Worm (Caenorhabditis elegans) whole organism, L2 larva: ENCODE data around the gene T10G3.1.

Source experiments
- C34F6.9 ChIP-seq: fragments of 150-350 bp; optimal IDR thresholded peaks from 2 replicates; lab custom pipeline; 2014; ENCODE audit warnings: missing biosample characterization, missing genetic modification characterization
- F13H6.1 ChIP-seq: sonication (generic microtip); optimal IDR thresholded peaks from 2 replicates; lab custom pipeline; 2016; ENCODE audit warnings: missing genetic modification characterization, missing compliant biosample characterization
- Y55F3AM.14 ChIP-seq: fragments of 200-800 bp; sonication (Bioruptor generic); optimal IDR thresholded peaks from 2 replicates; lab custom pipeline; 2018; ENCODE audit warnings: mild to moderate bottlenecking, missing genetic modification characterization, missing compliant biosample characterization
- ZK546.5 ChIP-seq: sonication (generic microtip); optimal IDR thresholded peaks from 2 replicates; lab custom pipeline; 2017; ENCODE audit warnings: missing biosample characterization, missing genetic modification characterization
- alr-1 ChIP-seq: fragments of 150-350 bp; optimal IDR thresholded peaks from 2 replicates; lab custom pipeline; 2014; ENCODE audit warnings: missing biosample characterization, missing genetic modification characterization
- aly-2 ChIP-seq: fragments of 150-350 bp; optimal IDR thresholded peaks from 2 replicates; lab custom pipeline; 2014; ENCODE audit warnings: missing biosample characterization, missing genetic modification characterization
- ama-1 ChIP-seq: fragments of 150-350 bp; optimal IDR thresholded peaks from 2 replicates; lab custom pipeline; 2018; ENCODE audit warnings: inconsistent platforms
- blmp-1 ChIP-seq: sonication (generic microtip); optimal IDR thresholded peaks from 2 replicates; lab custom pipeline; 2017; ENCODE audit warnings: missing genetic modification characterization, mild to moderate bottlenecking, missing compliant biosample characterization, antibody characterized with exemption, moderate library complexity; ENCODE audit not compliant: insufficient read depth
- ceh-16 ChIP-seq: fragments of 150-350 bp; optimal IDR thresholded peaks from 2 replicates; lab custom pipeline; 2014; ENCODE audit warnings: missing biosample characterization, missing genetic modification characterization
- crh-2 ChIP-seq: sonication (generic microtip); optimal IDR thresholded peaks from 2 replicates; lab custom pipeline; 2017; ENCODE audit warnings: missing biosample characterization, missing genetic modification characterization
- egl-27 ChIP-seq: sonication (generic microtip); optimal IDR thresholded peaks from 3 replicates; lab custom pipeline; 2017; ENCODE audit warnings: missing biosample characterization, missing genetic modification reagents, missing genetic modification characterization
- elt-1 ChIP-seq: fragments of 150-350 bp; optimal IDR thresholded peaks from 2 replicates; lab custom pipeline; 2014; ENCODE audit warnings: missing biosample characterization, missing genetic modification characterization
- fos-1 ChIP-seq: fragments of 150-350 bp; optimal IDR thresholded peaks from 2 replicates; lab custom pipeline; 2014; ENCODE audit warnings: missing biosample characterization, missing genetic modification characterization
- gmeb-1 ChIP-seq: fragments of 150-350 bp; optimal IDR thresholded peaks from 2 replicates; lab custom pipeline; 2014; ENCODE audit warnings: missing biosample characterization, missing genetic modification characterization
- lin-11 ChIP-seq: fragments of 150-350 bp; sonication (generic microtip); optimal IDR thresholded peaks from 2 replicates; lab custom pipeline; 2014; ENCODE audit warnings: missing biosample characterization, missing genetic modification characterization, inconsistent platforms, mixed read lengths
- lin-13 ChIP-seq: fragments of 150-350 bp; optimal IDR thresholded peaks from 2 replicates; lab custom pipeline; 2014; ENCODE audit warnings: missing biosample characterization, missing genetic modification reagents, missing genetic modification characterization
- lsy-2 ChIP-seq, 2 experiments: fragments of 150-350 bp in 1 of 2; sonication (generic microtip) in 1 of 2; optimal IDR thresholded peaks; 2 replicates each; lab custom pipeline; 2014 to 2017; ENCODE audit warnings: missing biosample characterization in 2 of 2, missing genetic modification characterization in 2 of 2
- mab-5 ChIP-seq: fragments of 150-350 bp; optimal IDR thresholded peaks from 2 replicates; lab custom pipeline; 2014; ENCODE audit warnings: missing biosample characterization, missing genetic modification characterization
- mdl-1 ChIP-seq, 2 experiments: fragments of 150-350 bp in 1 of 2; sonication (generic microtip) in 1 of 2; optimal IDR thresholded peaks; 2 replicates each; lab custom pipeline; 2017; ENCODE audit warnings: missing biosample characterization in 2 of 2, missing genetic modification characterization in 2 of 2
- nhr-10 ChIP-seq: sonication (generic microtip); optimal IDR thresholded peaks from 2 replicates; lab custom pipeline; 2017; ENCODE audit warnings: missing biosample characterization, missing genetic modification characterization
- nhr-12 ChIP-seq: fragments of 150-350 bp; optimal IDR thresholded peaks from 2 replicates; lab custom pipeline; 2014; ENCODE audit warnings: missing biosample characterization, missing genetic modification characterization
- nhr-129 ChIP-seq: fragments of 150-350 bp; optimal IDR thresholded peaks from 2 replicates; lab custom pipeline; 2014; ENCODE audit warnings: missing biosample characterization, missing genetic modification characterization
- nhr-21 ChIP-seq: fragments of 150-350 bp; optimal IDR thresholded peaks from 2 replicates; lab custom pipeline; 2014; ENCODE audit warnings: missing biosample characterization, missing genetic modification characterization
- nhr-23 ChIP-seq: fragments of 150-350 bp; optimal IDR thresholded peaks from 2 replicates; lab custom pipeline; 2014; ENCODE audit warnings: missing biosample characterization, missing genetic modification reagents, missing genetic modification characterization
- nhr-237 ChIP-seq: fragments of 150-350 bp; optimal IDR thresholded peaks from 2 replicates; lab custom pipeline; 2014; ENCODE audit warnings: missing biosample characterization, missing genetic modification characterization
- nhr-25 ChIP-seq: fragments of 150-350 bp; sonication (generic microtip); optimal IDR thresholded peaks from 3 replicates; lab custom pipeline; 2014; ENCODE audit warnings: missing biosample characterization, missing genetic modification characterization
- nhr-77 ChIP-seq: fragments of 150-350 bp; optimal IDR thresholded peaks from 2 replicates; lab custom pipeline; 2014; ENCODE audit warnings: missing biosample characterization, missing genetic modification characterization
- peb-1 ChIP-seq: fragments of 150-350 bp; optimal IDR thresholded peaks from 2 replicates; lab custom pipeline; 2014; ENCODE audit warnings: missing biosample characterization, missing genetic modification characterization
- sma-9 ChIP-seq, 2 experiments: fragments of 150-350 bp in 1 of 2; sonication (generic microtip) in 1 of 2; optimal IDR thresholded peaks; 2 replicates each; lab custom pipeline; 2014 to 2016; ENCODE audit warnings: missing genetic modification characterization in 2 of 2, mild to moderate bottlenecking in 1 of 2, missing biosample characterization in 1 of 2, missing compliant biosample characterization in 1 of 2, missing genetic modification reagents in 1 of 2, moderate library complexity in 1 of 2
- snpc-4 ChIP-seq: fragments of 150-350 bp; optimal IDR thresholded peaks from 2 replicates; lab custom pipeline; 2014; ENCODE audit warnings: missing biosample characterization, missing genetic modification characterization
- unc-39 ChIP-seq: fragments of 150-350 bp; optimal IDR thresholded peaks from 2 replicates; lab custom pipeline; 2014; ENCODE audit warnings: missing biosample characterization, missing genetic modification characterization
- unc-55 ChIP-seq: fragments of 150-350 bp; sonication (generic microtip); optimal IDR thresholded peaks from 3 replicates; lab custom pipeline; 2014; ENCODE audit warnings: missing biosample characterization, missing genetic modification reagents, missing genetic modification characterization
- zag-1 ChIP-seq: fragments of 150-350 bp; optimal IDR thresholded peaks from 2 replicates; lab custom pipeline; 2014; ENCODE audit warnings: missing biosample characterization, missing genetic modification characterization
- ztf-11 ChIP-seq: sonication (generic microtip); optimal IDR thresholded peaks from 2 replicates; lab custom pipeline; 2017; ENCODE audit warnings: missing biosample characterization, missing genetic modification characterization
- ztf-4 ChIP-seq: fragments of 150-350 bp; optimal IDR thresholded peaks from 2 replicates; lab custom pipeline; 2014; ENCODE audit warnings: missing biosample characterization, missing genetic modification characterization

T10G3.1 gene

ce11 chrV:13459323-13459722 lies 14.2 kb downstream of the T10G3.1 start, which contains the start of gene bath-39:
TSS of gene bath-39 (plus strand) at chrV:13459459.
- TF ChIP-seq C34F6.9 (tag; lab: Kevin White, UChicago), result peak; percentile 52
- TF ChIP-seq nhr-237, result no peak
- TF ChIP-seq nhr-12 (tag; lab: Kevin White, UChicago), result no peak
- peak; percentile 37 for TF ChIP-seq unc-55 (GFP tag; lab: Kevin White, UChicago)
- TF ChIP-seq alr-1 (tag; lab: Kevin White, UChicago), result no peak
- no peak for TF ChIP-seq snpc-4 (tag; lab: Kevin White, UChicago)
- TF ChIP-seq nhr-129 (tag; lab: Kevin White, UChicago), result peak; percentile 50
- TF ChIP-seq lsy-2 (tag; optimal IDR thresholded peaks at IDR 0.05; lab: Kevin White, UChicago), result peak in 1 of 2 experiments; percentile 33
- TF ChIP-seq ceh-16 (tag; lab: Kevin White, UChicago), result no peak

ce11 chrV:13457858-13458257 lies 15.6 kb downstream of the T10G3.1 start, which contains the start of gene F25H9.2:
TSS of gene F25H9.2 (plus strand) at chrV:13458083.
- TF ChIP-seq lin-13 (no peak), C34F6.9 (tag; lab: Kevin White, UChicago) (peak; percentile 43), nhr-10 (tag; lab: Kevin White, UChicago) (no peak), lin-11 (tag; lab: Kevin White, UChicago) (no peak), blmp-1 (tag; lab: Kevin White, UChicago) (no peak), unc-39 (no peak), mab-5 (tag; lab: Kevin White, UChicago) (peak; percentile 0)

ce11 chrV:13455448-13455847 lies 18.0 kb downstream of the T10G3.1 start, which contains the start of gene lurp-3:
TSS of gene lurp-3 (plus strand) at chrV:13455748.
- TF ChIP-seq F13H6.1 (no peak), aly-2 (no peak), nhr-21 (no peak), ceh-16 (tag; lab: Kevin White, UChicago) (no peak), ztf-11 (no peak), Y55F3AM.14 (GFP tag; lab: Kevin White, UChicago) (no peak), nhr-12 (tag; lab: Kevin White, UChicago) (no peak), egl-27 (no peak), elt-1 (tag; lab: Kevin White, UChicago) (no peak), nhr-25 (no peak), mdl-1 (tag; optimal IDR thresholded peaks at IDR 0.05; lab: Kevin White, UChicago) (no peak), lin-13 (no peak)

- no peak for TF ChIP-seq sma-9 (GFP tag; optimal IDR thresholded peaks at IDR 0.05; lab: Kevin White, UChicago)
- TF ChIP-seq sma-9 (tag; optimal IDR thresholded peaks at IDR 0.05; lab: Kevin White, UChicago), result no peak
- no peak for TF ChIP-seq ztf-4 (tag; lab: Kevin White, UChicago)
- TF ChIP-seq mab-5 (tag; lab: Kevin White, UChicago), result no peak
- TF ChIP-seq ama-1 (lab: Kevin White, UChicago), result no peak
- TF ChIP-seq peb-1 (tag; lab: Kevin White, UChicago), result no peak
- TF ChIP-seq crh-2, result no peak
- TF ChIP-seq zag-1, result no peak
- TF ChIP-seq nhr-77 (tag; lab: Kevin White, UChicago), result no peak
- no peak for TF ChIP-seq unc-39
- TF ChIP-seq nhr-12 (tag; lab: Kevin White, UChicago), result no peak
- TF ChIP-seq gmeb-1 (tag; lab: Kevin White, UChicago), result no peak
- no peak for TF ChIP-seq aly-2
- TF ChIP-seq mdl-1 (tag; optimal IDR thresholded peaks at IDR 0.05; lab: Kevin White, UChicago), result no peak
- TF ChIP-seq nhr-23 (tag; lab: Kevin White, UChicago), result no peak
- TF ChIP-seq ZK546.5, result no peak
- TF ChIP-seq elt-1 (tag; lab: Kevin White, UChicago), result no peak
- TF ChIP-seq blmp-1 (tag; lab: Kevin White, UChicago), result no peak
- TF ChIP-seq fos-1 (tag; lab: Kevin White, UChicago), result no peak
- no peak for TF ChIP-seq C34F6.9 (tag; lab: Kevin White, UChicago)
Measured at ce11 chrV:13453334-13453733, 20.1 kb downstream of the T10G3.1 start, which contains the start of gene lurp-2. TSS of gene lurp-2 (plus strand) at chrV:13453634.
